Worm (Caenorhabditis elegans) whole organism, late embryonic: Measurements from ENCODE around the gene cpf-2.

Source experiments
- C08G9.2 ChIP-seq: sonication (generic microtip); optimal IDR thresholded peaks from 2 replicates; lab custom pipeline; 2016; ENCODE audit warnings: mild to moderate bottlenecking, missing genetic modification characterization, moderate library complexity, missing compliant biosample characterization
- C38D4.7 ChIP-seq: fragments of 200-800 bp; sonication (Bioruptor generic); optimal IDR thresholded peaks from 2 replicates; lab custom pipeline; 2018; ENCODE audit warnings: mild to moderate bottlenecking, missing genetic modification characterization, moderate library complexity, missing compliant biosample characterization
- F13H6.1 ChIP-seq: sonication (generic microtip); optimal IDR thresholded peaks from 2 replicates; lab custom pipeline; 2016; ENCODE audit warnings: missing genetic modification characterization, missing compliant biosample characterization
- K02D7.2 ChIP-seq: sonication (generic microtip); optimal IDR thresholded peaks from 2 replicates; lab custom pipeline; 2017; ENCODE audit warnings: mild to moderate bottlenecking, missing genetic modification characterization, missing compliant biosample characterization
- K09A11.1 ChIP-seq: sonication (generic microtip); optimal IDR thresholded peaks from 2 replicates; lab custom pipeline; 2017; ENCODE audit warnings: antibody characterized with exemption, mild to moderate bottlenecking, missing genetic modification characterization, missing compliant biosample characterization; ENCODE audit not compliant: insufficient read depth
- Y22D7AL.16 ChIP-seq: sonication (generic microtip); optimal IDR thresholded peaks from 2 replicates; lab custom pipeline; 2016; ENCODE audit warnings: missing genetic modification characterization, missing compliant biosample characterization
- ahr-1 ChIP-seq: sonication (generic microtip); optimal IDR thresholded peaks from 2 replicates; lab custom pipeline; 2016; ENCODE audit warnings: missing genetic modification characterization, missing compliant biosample characterization
- ama-1 ChIP-seq: fragments of 150-350 bp; optimal IDR thresholded peaks from 2 replicates; lab custom pipeline; 2014
- ceh-14 ChIP-seq: sonication (generic microtip); optimal IDR thresholded peaks from 2 replicates; lab custom pipeline; 2016; ENCODE audit warnings: missing genotype, missing genetic modification characterization, missing compliant biosample characterization
- ceh-18 ChIP-seq: sonication (generic microtip); optimal IDR thresholded peaks from 2 replicates; lab custom pipeline; 2016; ENCODE audit warnings: missing genetic modification characterization, missing compliant biosample characterization
- ceh-2 ChIP-seq: sonication (generic microtip); optimal IDR thresholded peaks from 2 replicates; lab custom pipeline; 2016; ENCODE audit warnings: missing genotype, missing genetic modification characterization, missing compliant biosample characterization
- ceh-24 ChIP-seq: sonication (generic microtip); optimal IDR thresholded peaks from 2 replicates; lab custom pipeline; 2016; ENCODE audit warnings: mild to moderate bottlenecking, missing genetic modification characterization, missing compliant biosample characterization
- ceh-30 ChIP-seq: fragments of 150-350 bp; optimal IDR thresholded peaks from 2 replicates; lab custom pipeline; 2014; ENCODE audit warnings: missing biosample characterization, missing genetic modification characterization
- ceh-31 ChIP-seq: sonication (generic microtip); optimal IDR thresholded peaks from 2 replicates; lab custom pipeline; 2016; ENCODE audit warnings: missing genetic modification characterization, missing compliant biosample characterization
- ceh-34 ChIP-seq: sonication (generic microtip); optimal IDR thresholded peaks from 2 replicates; lab custom pipeline; 2016; ENCODE audit warnings: mild to moderate bottlenecking, missing genetic modification characterization, missing compliant biosample characterization
- ceh-45 ChIP-seq: fragments of 200-800 bp; sonication (Bioruptor generic); IDR thresholded peaks from 2 replicates; pipeline ENCODE4 v1.3.6; 2022; ENCODE audit warnings: missing genetic modification reagents, missing genetic modification characterization, missing compliant biosample characterization
- ceh-9 ChIP-seq: sonication (generic microtip); optimal IDR thresholded peaks from 2 replicates; lab custom pipeline; 2016; ENCODE audit warnings: mild to moderate bottlenecking, missing genetic modification characterization, inconsistent platforms, missing compliant biosample characterization
- che-1 ChIP-seq: sonication (generic microtip); optimal IDR thresholded peaks from 2 replicates; lab custom pipeline; 2016; ENCODE audit warnings: mild to moderate bottlenecking, missing genetic modification characterization, missing compliant biosample characterization
- dve-1 ChIP-seq: sonication (generic microtip); optimal IDR thresholded peaks from 2 replicates; lab custom pipeline; 2017; ENCODE audit warnings: antibody characterized with exemption, mild to moderate bottlenecking, missing genetic modification characterization, missing compliant biosample characterization
- elt-2 ChIP-seq: sonication (generic microtip); optimal IDR thresholded peaks from 2 replicates; lab custom pipeline; 2016; ENCODE audit warnings: missing genetic modification reagents, missing genetic modification characterization, missing compliant biosample characterization
- elt-4 ChIP-seq: sonication (generic microtip); optimal IDR thresholded peaks from 2 replicates; lab custom pipeline; 2016; ENCODE audit warnings: missing genetic modification characterization, missing compliant biosample characterization
- ets-4 ChIP-seq: sonication (generic microtip); optimal IDR thresholded peaks from 2 replicates; lab custom pipeline; 2016; ENCODE audit warnings: missing genetic modification characterization, missing compliant biosample characterization
- fax-1 ChIP-seq: sonication (generic microtip); optimal IDR thresholded peaks from 2 replicates; lab custom pipeline; 2016; ENCODE audit warnings: missing genotype, missing genetic modification characterization, missing compliant biosample characterization
- fkh-6 ChIP-seq: sonication (generic microtip); optimal IDR thresholded peaks from 2 replicates; lab custom pipeline; 2016; ENCODE audit warnings: missing genetic modification characterization, missing compliant biosample characterization
- gmeb-2 ChIP-seq: sonication (generic microtip); optimal IDR thresholded peaks from 2 replicates; lab custom pipeline; 2016; ENCODE audit warnings: missing genetic modification characterization, inconsistent platforms, missing compliant biosample characterization
- hlh-13 ChIP-seq: fragments of 200-800 bp; sonication (Bioruptor generic); optimal IDR thresholded peaks from 2 replicates; lab custom pipeline; 2018; ENCODE audit warnings: mild to moderate bottlenecking, missing genetic modification characterization, missing compliant biosample characterization
- hlh-15 ChIP-seq: sonication (generic microtip); optimal IDR thresholded peaks from 2 replicates; lab custom pipeline; 2016; ENCODE audit warnings: missing genetic modification characterization, missing compliant biosample characterization
- hlh-6 ChIP-seq: sonication (generic microtip); optimal IDR thresholded peaks from 2 replicates; lab custom pipeline; 2016; ENCODE audit warnings: missing genotype, missing genetic modification characterization, missing compliant biosample characterization
- lin-11 ChIP-seq: fragments of 200-800 bp; sonication (Bioruptor generic); optimal IDR thresholded peaks from 2 replicates; lab custom pipeline; 2018; ENCODE audit warnings: mild to moderate bottlenecking, missing genetic modification characterization, missing compliant biosample characterization
- madf-2 ChIP-seq: sonication (generic microtip); optimal IDR thresholded peaks from 2 replicates; lab custom pipeline; 2017; ENCODE audit warnings: missing genetic modification characterization, missing compliant biosample characterization
- mec-3 ChIP-seq: sonication (generic microtip); optimal IDR thresholded peaks from 2 replicates; lab custom pipeline; 2016; ENCODE audit warnings: borderline replicate concordance, missing genetic modification characterization, missing compliant biosample characterization
- nfya-1 ChIP-seq: sonication (generic microtip); optimal IDR thresholded peaks from 2 replicates; lab custom pipeline; 2017; ENCODE audit warnings: missing genetic modification characterization, mild to moderate bottlenecking, missing compliant biosample characterization, antibody characterized with exemption, moderate library complexity
- nhr-232 ChIP-seq: sonication (generic microtip); optimal IDR thresholded peaks from 2 replicates; lab custom pipeline; 2016; ENCODE audit warnings: missing genetic modification characterization, missing compliant biosample characterization
- npax-4 ChIP-seq: sonication (generic microtip); optimal IDR thresholded peaks from 2 replicates; lab custom pipeline; 2016; ENCODE audit warnings: missing genetic modification characterization, missing compliant biosample characterization
- odd-2 ChIP-seq: sonication (generic microtip); optimal IDR thresholded peaks from 2 replicates; lab custom pipeline; 2017; ENCODE audit warnings: antibody characterized with exemption, mild to moderate bottlenecking, missing genetic modification characterization, missing compliant biosample characterization
- pat-9 ChIP-seq: fragments of 200-800 bp; sonication (Bioruptor generic); optimal IDR thresholded peaks from 2 replicates; lab custom pipeline; 2018; ENCODE audit warnings: mild to moderate bottlenecking, missing genetic modification characterization, moderate library complexity, missing compliant biosample characterization
- pax-1 ChIP-seq: fragments of 150-350 bp; optimal IDR thresholded peaks from 2 replicates; lab custom pipeline; 2014; ENCODE audit warnings: missing biosample characterization, missing genetic modification characterization
- pha-2 ChIP-seq: sonication (generic microtip); optimal IDR thresholded peaks from 2 replicates; lab custom pipeline; 2017; ENCODE audit warnings: mild to moderate bottlenecking, missing genetic modification characterization, missing compliant biosample characterization
- pros-1 ChIP-seq: fragments of 150-350 bp; optimal IDR thresholded peaks from 2 replicates; lab custom pipeline; 2014; ENCODE audit warnings: missing biosample characterization, missing genetic modification reagents, missing genetic modification characterization
- ref-2 ChIP-seq: sonication (generic microtip); optimal IDR thresholded peaks from 2 replicates; lab custom pipeline; 2016; ENCODE audit warnings: missing genetic modification characterization, missing compliant biosample characterization
- rnt-1 ChIP-seq: sonication (generic microtip); optimal IDR thresholded peaks from 2 replicates; lab custom pipeline; 2016; ENCODE audit warnings: missing genetic modification characterization, missing compliant biosample characterization
- sdc-2 ChIP-seq: sonication (generic microtip); optimal IDR thresholded peaks from 2 replicates; lab custom pipeline; 2016; ENCODE audit warnings: missing genotype, missing genetic modification characterization, missing compliant biosample characterization
- sox-2 ChIP-seq: fragments of 200-800 bp; sonication (Bioruptor generic); IDR thresholded peaks from 2 replicates; pipeline ENCODE4 v1.3.6; 2022; ENCODE audit warnings: missing genetic modification reagents, missing genetic modification characterization, missing compliant biosample characterization
- sox-4 ChIP-seq: sonication (generic microtip); optimal IDR thresholded peaks from 2 replicates; lab custom pipeline; 2017; ENCODE audit warnings: mild to moderate bottlenecking, missing genetic modification characterization, inconsistent platforms, missing compliant biosample characterization
- syd-9 ChIP-seq: sonication (generic microtip); optimal IDR thresholded peaks from 2 replicates; lab custom pipeline; 2016; ENCODE audit warnings: mild to moderate bottlenecking, missing genetic modification characterization, moderate library complexity, missing compliant biosample characterization
- tbx-2 ChIP-seq: sonication (generic microtip); optimal IDR thresholded peaks from 2 replicates; lab custom pipeline; 2016; ENCODE audit warnings: missing genetic modification characterization, missing compliant biosample characterization
- ttx-3 ChIP-seq: sonication (generic microtip); optimal IDR thresholded peaks from 2 replicates; lab custom pipeline; 2016; ENCODE audit warnings: missing genetic modification reagents, missing genetic modification characterization, missing compliant biosample characterization
- unc-3 ChIP-seq, 2 experiments: fragments of 200-800 bp in 1 of 2; sonication (Bioruptor generic) in 1 of 2; sonication (generic microtip) in 1 of 2; conservative IDR thresholded peaks in 1 of 2; optimal IDR thresholded peaks in 1 of 2; 2 replicates each; pipeline versions ENCODE4 v1.3.6 to Lab custom; 2016 to 2022; ENCODE audit warnings: missing compliant biosample characterization in 2 of 2, missing genetic modification characterization in 2 of 2, missing genetic modification reagents in 1 of 2
- unc-42 ChIP-seq: sonication (generic microtip); optimal IDR thresholded peaks from 2 replicates; lab custom pipeline; 2016; ENCODE audit warnings: missing genotype, missing genetic modification characterization, missing compliant biosample characterization
- unc-55 ChIP-seq: sonication (generic microtip); optimal IDR thresholded peaks from 2 replicates; lab custom pipeline; 2017; ENCODE audit warnings: missing biosample characterization, missing genetic modification reagents, missing genetic modification characterization
- unc-86 ChIP-seq: sonication (generic microtip); optimal IDR thresholded peaks from 2 replicates; lab custom pipeline; 2016; ENCODE audit warnings: missing genetic modification characterization, missing compliant biosample characterization
- zip-5 ChIP-seq: sonication (generic microtip); optimal IDR thresholded peaks from 2 replicates; lab custom pipeline; 2016; ENCODE audit warnings: missing genetic modification characterization, missing compliant biosample characterization
- ztf-16 ChIP-seq: sonication (generic microtip); optimal IDR thresholded peaks from 2 replicates; lab custom pipeline; 2017; ENCODE audit warnings: missing genetic modification characterization, missing compliant biosample characterization

The cpf-2 gene

DNA sequence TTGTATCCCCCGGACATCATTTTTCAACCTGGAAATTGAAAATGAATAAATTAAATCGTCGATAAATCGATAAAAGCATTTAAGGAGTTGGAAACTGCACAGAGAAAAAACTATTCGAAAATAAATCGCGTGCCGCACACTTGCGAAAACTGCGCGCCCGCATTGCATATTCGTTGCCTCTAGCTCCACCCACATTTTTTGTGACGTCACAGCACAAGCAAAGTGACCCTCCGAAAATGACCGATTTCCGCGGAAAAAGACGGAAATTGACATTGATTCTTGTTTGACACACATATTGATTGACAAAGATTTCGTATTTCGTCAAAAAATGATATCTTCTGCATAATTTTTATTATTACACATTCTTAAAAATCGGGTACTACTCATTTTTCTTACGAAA, at the start of gene cpf-2:
Gene cpf-2 (minus strand): TSS at position 28 of the 400 bp plus-strand sequence.
- TF ChIP-seq lin-11 (peak; percentile 26), ref-2 (tag; lab: Kevin White, UChicago) (peak; percentile 89), ceh-31 (peak; percentile 82), npax-4 (peak; percentile 11), zip-5 (peak; percentile 46), odd-2 (tag; lab: Kevin White, UChicago) (peak; percentile 42), mec-3 (tag; lab: Kevin White, UChicago) (no peak), elt-4 (tag; lab: Kevin White, UChicago) (no peak), hlh-6 (peak; percentile 55), ceh-14 (tag; lab: Kevin White, UChicago) (peak; percentile 54), ceh-2 (tag; lab: Kevin White, UChicago) (peak; percentile 67), syd-9 (tag; lab: Kevin White, UChicago) (peak; percentile 43), unc-3 (GFP tag; conservative IDR thresholded peaks at IDR 0.05; lab: Robert Waterston, UW) (peak; percentile 54; the same call in 1 of the 2 replicates), unc-3 (tag; optimal IDR thresholded peaks at IDR 0.05; lab: Kevin White, UChicago) (peak; percentile 52), ets-4 (tag; lab: Kevin White, UChicago) (no peak), pat-9 (peak; percentile 12), nhr-232 (tag; lab: Kevin White, UChicago) (peak; percentile 39), fkh-6 (tag; lab: Kevin White, UChicago) (peak; percentile 45), K09A11.1 (tag; lab: Kevin White, UChicago) (peak; percentile 65), C08G9.2 (tag; lab: Kevin White, UChicago) (peak; percentile 80), sox-2 (GFP tag; lab: Robert Waterston, UW) (no peak), K02D7.2 (tag; lab: Kevin White, UChicago) (peak; percentile 79), nfya-1 (tag; lab: Kevin White, UChicago) (peak; percentile 69), ztf-16 (tag; lab: Kevin White, UChicago) (peak; percentile 69), Y22D7AL.16 (tag; lab: Kevin White, UChicago) (no peak), F13H6.1 (tag; lab: Kevin White, UChicago) (peak; percentile 71), tbx-2 (tag; lab: Kevin White, UChicago) (peak; percentile 75), unc-42 (peak; percentile 47), ceh-9 (tag; lab: Kevin White, UChicago) (no peak), unc-86 (tag; lab: Kevin White, UChicago) (peak; percentile 65), ceh-18 (peak; percentile 40), pros-1 (tag; lab: Kevin White, UChicago) (no peak), ahr-1 (tag; lab: Kevin White, UChicago) (peak; percentile 72), ttx-3 (tag; lab: Kevin White, UChicago) (peak; percentile 48), hlh-13 (no peak), gmeb-2 (peak; percentile 41), pax-1 (tag; lab: Kevin White, UChicago) (no peak), fax-1 (tag; lab: Kevin White, UChicago) (peak; percentile 53), madf-2 (tag; lab: Kevin White, UChicago) (peak; percentile 56), unc-55 (GFP tag; lab: Kevin White, UChicago) (no peak), ceh-34 (tag; lab: Kevin White, UChicago) (peak; percentile 62), ceh-24 (tag; lab: Kevin White, UChicago) (no peak), rnt-1 (tag; lab: Kevin White, UChicago) (peak; percentile 70), ama-1 (no peak), sox-4 (tag; lab: Kevin White, UChicago) (peak; percentile 16), elt-2 (tag; lab: Kevin White, UChicago) (peak; percentile 77), hlh-15 (peak; percentile 47), pha-2 (peak; percentile 32), che-1 (tag; lab: Kevin White, UChicago) (peak; percentile 55), sdc-2 (peak; percentile 31), dve-1 (tag; lab: Kevin White, UChicago) (no peak), C38D4.7 (GFP tag; lab: Kevin White, UChicago) (peak; percentile 52), ceh-30 (tag; lab: Kevin White, UChicago) (peak; percentile 62), ceh-45 (GFP tag; lab: Robert Waterston, UW) (no peak)
